Worm (Caenorhabditis elegans) whole organism, late embryonic: ENCODE measurements around the gene acl-14.

Experiments
- C38D4.7 ChIP-seq: fragments of 200-800 bp; sonication (Bioruptor generic); optimal IDR thresholded peaks from 2 replicates; lab custom pipeline; 2018; ENCODE audit warnings: mild to moderate bottlenecking, missing genetic modification characterization, moderate library complexity, missing compliant biosample characterization
- F13H6.1 ChIP-seq: sonication (generic microtip); optimal IDR thresholded peaks from 2 replicates; lab custom pipeline; 2016; ENCODE audit warnings: missing genetic modification characterization, missing compliant biosample characterization
- K02D7.2 ChIP-seq: sonication (generic microtip); optimal IDR thresholded peaks from 2 replicates; lab custom pipeline; 2017; ENCODE audit warnings: mild to moderate bottlenecking, missing genetic modification characterization, missing compliant biosample characterization
- K09A11.1 ChIP-seq: sonication (generic microtip); optimal IDR thresholded peaks from 2 replicates; lab custom pipeline; 2017; ENCODE audit warnings: antibody characterized with exemption, mild to moderate bottlenecking, missing genetic modification characterization, missing compliant biosample characterization; ENCODE audit not compliant: insufficient read depth
- T23F11.4 ChIP-seq: fragments of 200-800 bp; sonication (Bioruptor generic); optimal IDR thresholded peaks from 2 replicates; lab custom pipeline; 2018; ENCODE audit warnings: mild to moderate bottlenecking, missing genetic modification characterization, missing compliant biosample characterization
- ama-1 ChIP-seq: fragments of 150-350 bp; optimal IDR thresholded peaks from 2 replicates; lab custom pipeline; 2014
- ceh-18 ChIP-seq: sonication (generic microtip); optimal IDR thresholded peaks from 2 replicates; lab custom pipeline; 2016; ENCODE audit warnings: missing genetic modification characterization, missing compliant biosample characterization
- ceh-19 ChIP-seq: fragments of 200-800 bp; sonication (Bioruptor generic); optimal IDR thresholded peaks from 2 replicates; lab custom pipeline; 2018; ENCODE audit warnings: mild to moderate bottlenecking, missing genetic modification characterization, missing compliant biosample characterization
- ceh-22 ChIP-seq: sonication (generic microtip); optimal IDR thresholded peaks from 2 replicates; lab custom pipeline; 2017; ENCODE audit warnings: missing biosample characterization, missing genetic modification characterization
- ceh-30 ChIP-seq: fragments of 150-350 bp; optimal IDR thresholded peaks from 2 replicates; lab custom pipeline; 2014; ENCODE audit warnings: missing biosample characterization, missing genetic modification characterization
- ceh-31 ChIP-seq: sonication (generic microtip); optimal IDR thresholded peaks from 2 replicates; lab custom pipeline; 2016; ENCODE audit warnings: missing genetic modification characterization, missing compliant biosample characterization
- ceh-34 ChIP-seq: sonication (generic microtip); optimal IDR thresholded peaks from 2 replicates; lab custom pipeline; 2016; ENCODE audit warnings: mild to moderate bottlenecking, missing genetic modification characterization, missing compliant biosample characterization
- ceh-48 ChIP-seq: sonication (generic microtip); optimal IDR thresholded peaks from 2 replicates; lab custom pipeline; 2016; ENCODE audit warnings: missing genetic modification characterization, inconsistent platforms, missing compliant biosample characterization
- ceh-9 ChIP-seq: sonication (generic microtip); optimal IDR thresholded peaks from 2 replicates; lab custom pipeline; 2016; ENCODE audit warnings: mild to moderate bottlenecking, missing genetic modification characterization, inconsistent platforms, missing compliant biosample characterization
- che-1 ChIP-seq: sonication (generic microtip); optimal IDR thresholded peaks from 2 replicates; lab custom pipeline; 2016; ENCODE audit warnings: mild to moderate bottlenecking, missing genetic modification characterization, missing compliant biosample characterization
- elt-4 ChIP-seq: sonication (generic microtip); optimal IDR thresholded peaks from 2 replicates; lab custom pipeline; 2016; ENCODE audit warnings: missing genetic modification characterization, missing compliant biosample characterization
- gmeb-2 ChIP-seq: sonication (generic microtip); optimal IDR thresholded peaks from 2 replicates; lab custom pipeline; 2016; ENCODE audit warnings: missing genetic modification characterization, inconsistent platforms, missing compliant biosample characterization
- hlh-13 ChIP-seq: fragments of 200-800 bp; sonication (Bioruptor generic); optimal IDR thresholded peaks from 2 replicates; lab custom pipeline; 2018; ENCODE audit warnings: mild to moderate bottlenecking, missing genetic modification characterization, missing compliant biosample characterization
- hlh-15 ChIP-seq: sonication (generic microtip); optimal IDR thresholded peaks from 2 replicates; lab custom pipeline; 2016; ENCODE audit warnings: missing genetic modification characterization, missing compliant biosample characterization
- hlh-30 ChIP-seq: sonication (generic microtip); optimal IDR thresholded peaks from 2 replicates; lab custom pipeline; 2017; ENCODE audit warnings: antibody characterized with exemption, missing genetic modification characterization, missing compliant biosample characterization; ENCODE audit not compliant: insufficient read depth
- hlh-8 ChIP-seq: sonication (generic microtip); optimal IDR thresholded peaks from 2 replicates; lab custom pipeline; 2016; ENCODE audit warnings: missing genotype, missing genetic modification characterization, missing compliant biosample characterization
- lim-6 ChIP-seq: sonication (generic microtip); optimal IDR thresholded peaks from 2 replicates; lab custom pipeline; 2016; ENCODE audit warnings: missing genetic modification characterization, missing compliant biosample characterization
- madf-2 ChIP-seq: sonication (generic microtip); optimal IDR thresholded peaks from 2 replicates; lab custom pipeline; 2017; ENCODE audit warnings: missing genetic modification characterization, missing compliant biosample characterization
- mec-3 ChIP-seq: sonication (generic microtip); optimal IDR thresholded peaks from 2 replicates; lab custom pipeline; 2016; ENCODE audit warnings: borderline replicate concordance, missing genetic modification characterization, missing compliant biosample characterization
- nfya-1 ChIP-seq: sonication (generic microtip); optimal IDR thresholded peaks from 2 replicates; lab custom pipeline; 2017; ENCODE audit warnings: missing genetic modification characterization, mild to moderate bottlenecking, missing compliant biosample characterization, antibody characterized with exemption, moderate library complexity
- nhr-232 ChIP-seq: sonication (generic microtip); optimal IDR thresholded peaks from 2 replicates; lab custom pipeline; 2016; ENCODE audit warnings: missing genetic modification characterization, missing compliant biosample characterization
- pag-3 ChIP-seq: sonication (generic microtip); optimal IDR thresholded peaks from 2 replicates; lab custom pipeline; 2016; ENCODE audit warnings: missing compliant biosample characterization, missing genetic modification characterization, borderline replicate concordance
- pat-9 ChIP-seq: fragments of 200-800 bp; sonication (Bioruptor generic); optimal IDR thresholded peaks from 2 replicates; lab custom pipeline; 2018; ENCODE audit warnings: mild to moderate bottlenecking, missing genetic modification characterization, moderate library complexity, missing compliant biosample characterization
- pha-4 ChIP-seq: fragments of 150-350 bp; optimal IDR thresholded peaks from 2 replicates; lab custom pipeline; 2018; ENCODE audit warnings: missing biosample characterization, missing genetic modification reagents, missing genetic modification characterization
- pros-1 ChIP-seq: fragments of 150-350 bp; optimal IDR thresholded peaks from 2 replicates; lab custom pipeline; 2014; ENCODE audit warnings: missing biosample characterization, missing genetic modification reagents, missing genetic modification characterization
- ref-2 ChIP-seq: sonication (generic microtip); optimal IDR thresholded peaks from 2 replicates; lab custom pipeline; 2016; ENCODE audit warnings: missing genetic modification characterization, missing compliant biosample characterization
- rnt-1 ChIP-seq: sonication (generic microtip); optimal IDR thresholded peaks from 2 replicates; lab custom pipeline; 2016; ENCODE audit warnings: missing genetic modification characterization, missing compliant biosample characterization
- sdc-2 ChIP-seq: sonication (generic microtip); optimal IDR thresholded peaks from 2 replicates; lab custom pipeline; 2016; ENCODE audit warnings: missing genotype, missing genetic modification characterization, missing compliant biosample characterization
- syd-9 ChIP-seq: sonication (generic microtip); optimal IDR thresholded peaks from 2 replicates; lab custom pipeline; 2016; ENCODE audit warnings: mild to moderate bottlenecking, missing genetic modification characterization, moderate library complexity, missing compliant biosample characterization
- tbx-2 ChIP-seq: sonication (generic microtip); optimal IDR thresholded peaks from 2 replicates; lab custom pipeline; 2016; ENCODE audit warnings: missing genetic modification characterization, missing compliant biosample characterization
- ttx-3 ChIP-seq: sonication (generic microtip); optimal IDR thresholded peaks from 2 replicates; lab custom pipeline; 2016; ENCODE audit warnings: missing genetic modification reagents, missing genetic modification characterization, missing compliant biosample characterization
- unc-42 ChIP-seq: sonication (generic microtip); optimal IDR thresholded peaks from 2 replicates; lab custom pipeline; 2016; ENCODE audit warnings: missing genotype, missing genetic modification characterization, missing compliant biosample characterization
- unc-55 ChIP-seq: sonication (generic microtip); optimal IDR thresholded peaks from 2 replicates; lab custom pipeline; 2017; ENCODE audit warnings: missing biosample characterization, missing genetic modification reagents, missing genetic modification characterization
- unc-86 ChIP-seq: sonication (generic microtip); optimal IDR thresholded peaks from 2 replicates; lab custom pipeline; 2016; ENCODE audit warnings: missing genetic modification characterization, missing compliant biosample characterization
- ztf-16 ChIP-seq: sonication (generic microtip); optimal IDR thresholded peaks from 2 replicates; lab custom pipeline; 2017; ENCODE audit warnings: missing genetic modification characterization, missing compliant biosample characterization

acl-14 gene

DNA sequence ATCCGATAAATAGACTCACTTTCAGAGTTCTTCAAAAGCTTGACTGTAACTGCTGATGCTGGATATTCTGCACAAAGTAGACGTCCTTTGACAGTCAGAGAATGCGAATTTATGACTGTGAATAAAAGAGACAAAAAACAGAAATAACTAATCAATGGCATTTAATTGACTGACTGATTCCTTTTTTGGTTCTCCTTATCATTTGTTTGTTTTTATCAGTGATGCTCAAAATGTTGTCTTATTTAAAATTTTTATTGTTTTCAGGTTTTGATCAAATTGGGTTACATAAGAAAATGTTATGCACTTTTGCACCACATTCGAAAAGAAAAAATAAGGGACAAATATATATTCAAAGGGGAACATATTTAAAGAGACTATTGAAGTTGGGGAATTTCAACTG lies 22.9 kb upstream of the acl-14 start, which contains the start of gene ttr-49:
Gene ttr-49 (minus strand): TSS at position 171 of the 400 bp plus-strand sequence.
- TF ChIP-seq ceh-30 (tag; lab: Kevin White, UChicago) (no peak), nfya-1 (tag; lab: Kevin White, UChicago) (no peak), ceh-22 (tag; lab: Kevin White, UChicago) (no peak)

DNA sequence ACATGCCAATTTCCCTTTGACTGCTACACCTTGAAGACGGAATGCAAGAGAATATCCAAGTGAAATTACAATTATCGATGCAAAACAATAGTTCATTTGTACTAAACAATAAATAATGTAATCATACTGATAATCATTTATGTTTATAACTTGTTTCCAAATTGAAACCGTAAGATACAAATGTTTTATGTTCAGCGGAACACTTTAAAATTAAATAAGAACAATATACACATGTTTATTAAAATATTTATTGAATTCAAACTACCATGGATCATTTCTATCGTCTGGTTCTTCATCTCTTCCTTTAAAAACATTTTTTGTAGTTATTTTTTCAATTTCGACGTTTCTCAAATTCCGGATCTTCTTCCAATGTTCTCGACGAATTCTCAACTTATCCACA lies 21.9 kb upstream of the acl-14 start, which contains the start of gene ttr-40:
Gene ttr-40 (minus strand): TSS at position 101 of the 400 bp plus-strand sequence.
- no peak for TF ChIP-seq ceh-34
- TF ChIP-seq pat-9: no peak
- TF ChIP-seq F13H6.1: no peak
- TF ChIP-seq K02D7.2: no peak
- TF ChIP-seq pros-1 (tag; lab: Kevin White, UChicago): no peak
- no peak for TF ChIP-seq hlh-13 (GFP tag; lab: Kevin White, UChicago)
- no peak for TF ChIP-seq ceh-9 (tag; lab: Kevin White, UChicago)
- no peak for TF ChIP-seq ref-2 (tag; lab: Kevin White, UChicago)
- TF ChIP-seq che-1: no peak
- no peak for TF ChIP-seq ztf-16 (tag; lab: Kevin White, UChicago)
- no peak for TF ChIP-seq rnt-1 (tag; lab: Kevin White, UChicago)
- TF ChIP-seq ama-1 (lab: Kevin White, UChicago): no peak
- TF ChIP-seq elt-4 (tag; lab: Kevin White, UChicago): no peak
- no peak for TF ChIP-seq ceh-19
- no peak for TF ChIP-seq ceh-30 (tag; lab: Kevin White, UChicago)
- TF ChIP-seq syd-9 (tag; lab: Kevin White, UChicago): no peak

DNA sequence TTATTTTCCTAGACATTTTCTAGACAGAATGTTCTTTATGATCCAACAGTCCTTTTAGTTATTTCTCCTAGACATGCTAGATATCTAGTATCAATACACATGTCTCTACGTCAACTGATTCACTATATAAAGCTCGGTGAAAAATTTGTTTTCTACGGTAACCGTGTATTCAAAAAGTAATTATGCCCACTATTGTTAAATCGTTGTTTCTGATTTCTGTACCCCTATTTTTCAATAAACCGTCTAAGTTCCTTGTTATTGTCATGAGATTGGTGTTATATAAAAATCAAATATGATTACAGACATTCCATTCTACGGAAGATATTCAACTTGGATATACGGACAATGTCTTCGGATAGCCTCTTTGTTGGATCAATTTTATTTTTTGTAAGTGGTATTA lies 19.5 kb upstream of the acl-14 start, which contains the start of gene srx-46:
Gene srx-46 (plus strand): TSS at position 301 of the 400 bp plus-strand sequence.
- TF ChIP-seq K09A11.1 (no peak), che-1 (no peak), tbx-2 (tag; lab: Kevin White, UChicago) (no peak), hlh-30 (no peak), lim-6 (tag; lab: Kevin White, UChicago) (no peak), gmeb-2 (tag; lab: Kevin White, UChicago) (no peak), pag-3 (tag; lab: Kevin White, UChicago) (no peak), ceh-18 (no peak), ref-2 (tag; lab: Kevin White, UChicago) (no peak), pha-4 (no peak), sdc-2 (tag; lab: Kevin White, UChicago) (no peak), K02D7.2 (no peak)

DNA sequence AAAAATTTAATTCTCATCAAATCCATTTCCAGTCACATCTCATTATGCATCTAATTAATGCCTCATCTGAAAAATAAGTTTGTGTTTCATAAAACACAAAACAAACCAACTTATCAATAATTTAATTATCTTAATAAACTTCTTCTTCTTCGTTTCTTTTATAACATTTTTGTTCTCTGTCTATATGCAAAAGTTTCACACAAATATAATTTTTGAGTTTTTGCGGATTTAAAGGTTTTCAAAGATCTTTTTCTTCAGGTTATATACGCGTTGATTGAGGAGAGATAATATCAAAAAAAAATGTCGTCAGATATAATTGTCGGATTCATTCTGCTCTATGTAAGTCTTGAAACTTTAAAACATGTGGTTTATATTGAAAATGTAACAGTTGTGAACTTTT lies 16.3 kb upstream of the acl-14 start, which contains the start of gene srx-47:
Gene srx-47 (plus strand): TSS at position 301 of the 400 bp plus-strand sequence.
- TF ChIP-seq C38D4.7: no peak
- TF ChIP-seq hlh-15: no peak
- TF ChIP-seq ceh-31 (tag; lab: Kevin White, UChicago): no peak
- no peak for TF ChIP-seq pag-3 (tag; lab: Kevin White, UChicago)
- TF ChIP-seq T23F11.4: no peak
- no peak for TF ChIP-seq mec-3 (tag; lab: Kevin White, UChicago)
- no peak for TF ChIP-seq ceh-48 (tag; lab: Kevin White, UChicago)
- TF ChIP-seq hlh-8: no peak
- no peak for TF ChIP-seq ceh-22 (tag; lab: Kevin White, UChicago)
- no peak for TF ChIP-seq nhr-232 (tag; lab: Kevin White, UChicago)
- no peak for TF ChIP-seq unc-86 (tag; lab: Kevin White, UChicago)
- no peak for TF ChIP-seq madf-2 (tag; lab: Kevin White, UChicago)
- TF ChIP-seq unc-55 (GFP tag; lab: Kevin White, UChicago): no peak
- TF ChIP-seq ttx-3 (tag; lab: Kevin White, UChicago): no peak
- TF ChIP-seq unc-42 (tag; lab: Kevin White, UChicago): no peak
